Worm (Caenorhabditis elegans) whole organism, L2 larva: ENCODE data around the gene scl-9.

Experiments
- R02D3.7 ChIP-seq: fragments of 150-350 bp; optimal IDR thresholded peaks from 2 replicates; lab custom pipeline; 2014; ENCODE audit warnings: missing biosample characterization, missing genetic modification characterization
- aly-2 ChIP-seq: fragments of 150-350 bp; optimal IDR thresholded peaks from 2 replicates; lab custom pipeline; 2014; ENCODE audit warnings: missing biosample characterization, missing genetic modification characterization
- elt-1 ChIP-seq: fragments of 150-350 bp; optimal IDR thresholded peaks from 2 replicates; lab custom pipeline; 2014; ENCODE audit warnings: missing biosample characterization, missing genetic modification characterization
- elt-3 ChIP-seq: sonication (generic microtip); optimal IDR thresholded peaks from 2 replicates; lab custom pipeline; 2017; ENCODE audit warnings: missing biosample characterization, missing genetic modification characterization
- lsy-2 ChIP-seq, 2 experiments: fragments of 150-350 bp in 1 of 2; sonication (generic microtip) in 1 of 2; optimal IDR thresholded peaks; 2 replicates each; lab custom pipeline; 2014 to 2017; ENCODE audit warnings: missing biosample characterization in 2 of 2, missing genetic modification characterization in 2 of 2
- nhr-11 ChIP-seq: fragments of 150-350 bp; optimal IDR thresholded peaks from 2 replicates; lab custom pipeline; 2014; ENCODE audit warnings: missing biosample characterization, missing genetic modification characterization
- nhr-12 ChIP-seq: fragments of 150-350 bp; optimal IDR thresholded peaks from 2 replicates; lab custom pipeline; 2014; ENCODE audit warnings: missing biosample characterization, missing genetic modification characterization
- nhr-23 ChIP-seq: fragments of 150-350 bp; optimal IDR thresholded peaks from 2 replicates; lab custom pipeline; 2014; ENCODE audit warnings: missing biosample characterization, missing genetic modification reagents, missing genetic modification characterization
- ztf-1 ChIP-seq: fragments of 200-800 bp; sonication (Bioruptor generic); conservative IDR thresholded peaks from 2 replicates; pipeline ENCODE4 v1.3.6; 2022; ENCODE audit warnings: missing genetic modification characterization, missing compliant biosample characterization
- ztf-4 ChIP-seq: fragments of 150-350 bp; optimal IDR thresholded peaks from 2 replicates; lab custom pipeline; 2014; ENCODE audit warnings: missing biosample characterization, missing genetic modification characterization

- no peak for TF ChIP-seq elt-1 (tag; lab: Kevin White, UChicago)
- TF ChIP-seq ztf-4 (tag; lab: Kevin White, UChicago), result no peak
- no peak for TF ChIP-seq ztf-1 (GFP tag; lab: Robert Waterston, UW)
- no peak for TF ChIP-seq nhr-23 (tag; lab: Kevin White, UChicago)
- TF ChIP-seq nhr-11 (tag; lab: Kevin White, UChicago), result no peak
- no peak for TF ChIP-seq R02D3.7 (tag; lab: Kevin White, UChicago)
- no peak for TF ChIP-seq aly-2 (tag; lab: Kevin White, UChicago)
- no peak for TF ChIP-seq elt-3
- no peak for TF ChIP-seq nhr-12 (tag; lab: Kevin White, UChicago)
- TF ChIP-seq lsy-2 (tag; optimal IDR thresholded peaks at IDR 0.05; lab: Kevin White, UChicago), result no peak
Measured at ce11 chrIV:13026762-13027161, 20.2 kb upstream of the scl-9 start.
